Fruit fly (Drosophila melanogaster) whole organism, embryonic: ENCODE measurements around the gene edin.

Source experiments
- Abd-B ChIP-seq: fragments of 200-800 bp; sonication (Bioruptor generic); optimal IDR thresholded peaks from 2 replicates; lab custom pipeline; 2018; ENCODE audit warnings: missing biosample characterization, mild to moderate bottlenecking, missing genetic modification characterization, moderate library complexity
- Antp ChIP-seq: fragments of 200-800 bp; sonication (Bioruptor generic); optimal IDR thresholded peaks from 3 replicates; lab custom pipeline; 2016; ENCODE audit warnings: missing biosample characterization, missing genetic modification characterization
- Awh ChIP-seq: fragments of 200-800 bp; sonication (Bioruptor generic); IDR thresholded peaks from 2 replicates; pipeline ENCODE4, ENCODE4 v1.3.6; 2022; ENCODE audit warnings: missing biosample characterization, missing genetic modification characterization
- CG10267 ChIP-seq: fragments of 200-800 bp; sonication (Bioruptor generic); optimal IDR thresholded peaks from 2 replicates; lab custom pipeline; 2018; ENCODE audit warnings: missing biosample characterization, mild to moderate bottlenecking, missing genetic modification characterization, moderate library complexity
- CG10431 ChIP-seq: fragments of 200-800 bp; sonication (Bioruptor generic); optimal IDR thresholded peaks from 3 replicates; lab custom pipeline; 2018; ENCODE audit warnings: missing biosample characterization, mild to moderate bottlenecking, missing genetic modification characterization
- CG10959 ChIP-seq: fragments of 200-800 bp; sonication (Bioruptor generic); IDR thresholded peaks from 2 replicates; pipeline ENCODE4 v1.3.6; 2022; ENCODE audit warnings: missing biosample characterization, missing genetic modification characterization
- CG12769 ChIP-seq: fragments of 200-800 bp; sonication (Bioruptor generic); optimal IDR thresholded peaks from 2 replicates; lab custom pipeline; 2019; ENCODE audit warnings: missing biosample characterization, mild to moderate bottlenecking, missing genetic modification characterization, moderate library complexity
- CG14860 ChIP-seq: fragments of 200-800 bp; sonication (Bioruptor generic); IDR thresholded peaks from 3 replicates; pipeline ENCODE4 v1.3.6; 2022; ENCODE audit warnings: missing biosample characterization, missing genetic modification characterization; ENCODE audit not compliant: partially characterized antibody
- CG18262 ChIP-seq: fragments of 200-800 bp; optimal IDR thresholded peaks from 3 replicates; lab custom pipeline; 2019; ENCODE audit warnings: missing biosample characterization, mild to moderate bottlenecking, missing genetic modification characterization, moderate library complexity
- CG2120 ChIP-seq: fragments of 200-800 bp; sonication (Bioruptor generic); optimal IDR thresholded peaks from 3 replicates; lab custom pipeline; 2016; ENCODE audit warnings: missing biosample characterization, missing genetic modification characterization
- CG3065 ChIP-seq: fragments of 200-800 bp; sonication (Bioruptor generic); optimal IDR thresholded peaks from 2 replicates; lab custom pipeline; 2016; ENCODE audit warnings: missing biosample characterization, missing genetic modification characterization
- CG34422 ChIP-seq: fragments of 200-800 bp; sonication (Bioruptor generic); IDR thresholded peaks from 3 replicates; pipeline ENCODE4 v1.3.6; 2022; ENCODE audit warnings: missing biosample characterization, missing genetic modification characterization
- CG4424 ChIP-seq: fragments of 200-800 bp; sonication (Bioruptor generic); optimal IDR thresholded peaks from 3 replicates; lab custom pipeline; 2016; ENCODE audit warnings: missing biosample characterization, missing genetic modification characterization
- CG4730 ChIP-seq: fragments of 200-800 bp; sonication (Bioruptor generic); IDR thresholded peaks from 2 replicates; pipeline ENCODE4 v1.3.6; 2022; ENCODE audit warnings: missing biosample characterization, missing genetic modification characterization
- CG7357 ChIP-seq: fragments of 200-800 bp; sonication (Bioruptor generic); IDR thresholded peaks from 3 replicates; pipeline ENCODE4 v1.3.6; 2022; ENCODE audit warnings: missing biosample characterization, missing genetic modification characterization
- CG7928 ChIP-seq: fragments of 200-800 bp; sonication (Bioruptor generic); optimal IDR thresholded peaks from 2 replicates; lab custom pipeline; 2017; ENCODE audit warnings: missing biosample characterization, mild to moderate bottlenecking, missing genetic modification characterization
- CG9932 ChIP-seq: fragments of 200-800 bp; sonication (Bioruptor generic); IDR thresholded peaks from 2 replicates; pipeline ENCODE4 v1.3.6; 2022; ENCODE audit warnings: missing biosample characterization, missing genetic modification characterization
- Camta ChIP-seq: fragments of 200-800 bp; sonication (Bioruptor generic); optimal IDR thresholded peaks from 2 replicates; lab custom pipeline; 2016; ENCODE audit warnings: missing biosample characterization, missing genetic modification characterization
- D ChIP-seq, 2 experiments: fragments of 200-800 bp in 1 of 2; fragments of >200 bp in 1 of 2; sonication (Bioruptor generic) in 1 of 2; optimal IDR thresholded peaks; 2 replicates in 1 of 2; 3 replicates in 1 of 2; lab custom pipeline; 2017; ENCODE audit warnings: mild to moderate bottlenecking in 1 of 2, missing biosample characterization in 1 of 2, missing genetic modification characterization in 1 of 2, missing genetic modification reagents in 1 of 2
- Dip2 ChIP-seq: fragments of 200-800 bp; sonication (Bioruptor generic); IDR thresholded peaks from 2 replicates; pipeline ENCODE4 v1.3.6; 2022; ENCODE audit warnings: missing biosample characterization, missing genetic modification characterization
- Dll ChIP-seq: fragments of 200-800 bp; sonication (Bioruptor generic); IDR thresholded peaks from 4 replicates; pipeline ENCODE4 v1.3.6; 2022; ENCODE audit warnings: missing biosample characterization, missing genetic modification characterization; ENCODE audit not compliant: partially characterized antibody
- Fer2 ChIP-seq: fragments of 200-800 bp; sonication (Bioruptor generic); optimal IDR thresholded peaks from 2 replicates; lab custom pipeline; 2018; ENCODE audit warnings: missing biosample characterization, mild to moderate bottlenecking, missing genetic modification characterization, moderate library complexity
- GATAe ChIP-seq: fragments of 200-800 bp; sonication (Bioruptor generic); conservative IDR thresholded peaks from 2 replicates; pipeline ENCODE4 v1.3.6; 2022; ENCODE audit warnings: missing biosample characterization, missing genetic modification characterization
- HmgD ChIP-seq: fragments of 200-800 bp; sonication (Bioruptor generic); optimal IDR thresholded peaks from 3 replicates; lab custom pipeline; 2016; ENCODE audit warnings: missing biosample characterization, missing genetic modification characterization
- Hr3 ChIP-seq: fragments of 200-800 bp; sonication (Bioruptor generic); optimal IDR thresholded peaks from 3 replicates; lab custom pipeline; 2016; ENCODE audit warnings: missing biosample characterization, missing genetic modification characterization
- Hr78 ChIP-seq, 2 experiments: fragments of 200-800 bp in 1 of 2; fragments of >200 bp in 1 of 2; sonication (Bioruptor generic) in 1 of 2; optimal IDR thresholded peaks; 2 replicates each; lab custom pipeline; 2017 to 2019; ENCODE audit warnings: missing biosample characterization in 2 of 2, missing genetic modification characterization in 2 of 2, mild to moderate bottlenecking in 1 of 2, moderate library complexity in 1 of 2
- Jarid2 ChIP-seq: fragments of 200-800 bp; sonication (Bioruptor generic); optimal IDR thresholded peaks from 3 replicates; lab custom pipeline; 2017; ENCODE audit warnings: mild to moderate bottlenecking, missing biosample characterization, missing genetic modification reagents, missing genetic modification characterization
- Med ChIP-seq: fragments of 200-800 bp; sonication (Bioruptor generic); peaks from one replicate; lab custom pipeline; 2016; ENCODE audit warnings: missing biosample characterization, missing genetic modification characterization, mild to moderate bottlenecking, inconsistent platforms, moderate library complexity
- NK7.1 ChIP-seq: fragments of 200-800 bp; sonication (Bioruptor generic); optimal IDR thresholded peaks from 3 replicates; lab custom pipeline; 2016; ENCODE audit warnings: missing biosample characterization, missing genetic modification characterization
- Nf-YB ChIP-seq: fragments of 200-800 bp; sonication (Bioruptor generic); optimal IDR thresholded peaks from 3 replicates; lab custom pipeline; 2019; ENCODE audit warnings: missing biosample characterization, mild to moderate bottlenecking, missing genetic modification characterization, moderate library complexity
- Nf-YC ChIP-seq: fragments of 200-800 bp; optimal IDR thresholded peaks from 3 replicates; lab custom pipeline; 2019; ENCODE audit warnings: missing biosample characterization, mild to moderate bottlenecking, missing genetic modification characterization, moderate library complexity
- Oaz ChIP-seq: fragments of 200-800 bp; sonication (Bioruptor generic); IDR thresholded peaks from 2 replicates; pipeline ENCODE4 v1.3.6; 2022; ENCODE audit warnings: missing biosample characterization, missing genetic modification characterization
- Oli ChIP-seq: fragments of 200-800 bp; sonication (Bioruptor generic); optimal IDR thresholded peaks from 2 replicates; lab custom pipeline; 2018; ENCODE audit warnings: missing biosample characterization, mild to moderate bottlenecking, missing genetic modification characterization, moderate library complexity
- Pdp1 ChIP-seq, 2 experiments: fragments of 200-800 bp; sonication (Bioruptor generic); optimal IDR thresholded peaks; 3 replicates each; lab custom pipeline; 2016; ENCODE audit warnings: missing biosample characterization in 2 of 2, missing genetic modification characterization in 2 of 2, mild to moderate bottlenecking in 1 of 2, moderate library complexity in 1 of 2
- Rx ChIP-seq: fragments of 200-800 bp; sonication (Bioruptor generic); IDR thresholded peaks from 2 replicates; pipeline ENCODE4 v1.3.6; 2022; ENCODE audit warnings: missing biosample characterization, missing genetic modification characterization
- Ssrp ChIP-seq: fragments of 200-800 bp; sonication (Bioruptor generic); optimal IDR thresholded peaks from 2 replicates; lab custom pipeline; 2018; ENCODE audit warnings: missing biosample characterization, mild to moderate bottlenecking, missing genetic modification characterization, moderate library complexity
- bab2 ChIP-seq: fragments of 200-800 bp; sonication (Bioruptor generic); optimal IDR thresholded peaks from 2 replicates; lab custom pipeline; 2016; ENCODE audit warnings: missing biosample characterization, missing genetic modification characterization
- chn ChIP-seq: fragments of 200-800 bp; sonication (Bioruptor generic); optimal IDR thresholded peaks from 2 replicates; lab custom pipeline; 2016; ENCODE audit warnings: missing biosample characterization, missing genetic modification characterization
- danr ChIP-seq: fragments of 200-800 bp; sonication (Bioruptor generic); IDR thresholded peaks from 2 replicates; pipeline ENCODE4 v1.3.6; 2022; ENCODE audit warnings: missing biosample characterization, missing genetic modification characterization
- ewg ChIP-seq: fragments of 200-800 bp; sonication (Bioruptor generic); optimal IDR thresholded peaks from 3 replicates; lab custom pipeline; 2017; ENCODE audit warnings: mild to moderate bottlenecking, missing biosample characterization, missing genetic modification reagents, missing genetic modification characterization
- gem ChIP-seq: fragments of 200-800 bp; sonication (Bioruptor generic); optimal IDR thresholded peaks from 2 replicates; lab custom pipeline; 2019; ENCODE audit warnings: missing biosample characterization, mild to moderate bottlenecking, missing genetic modification characterization, moderate library complexity
- ham ChIP-seq: fragments of 200-800 bp; sonication (Bioruptor generic); IDR thresholded peaks from 2 replicates; pipeline ENCODE4 v1.3.6; 2022; ENCODE audit warnings: missing biosample characterization, missing genetic modification characterization
- jigr1 ChIP-seq: fragments of 200-800 bp; sonication (Bioruptor generic); IDR thresholded peaks from 3 replicates; pipeline ENCODE4 v1.3.6; 2022; ENCODE audit warnings: missing biosample characterization, missing genetic modification characterization
- klu ChIP-seq: fragments of 200-800 bp; sonication (Bioruptor generic); IDR thresholded peaks from 2 replicates; pipeline ENCODE4 v1.3.6; 2022; ENCODE audit warnings: missing biosample characterization, missing genetic modification characterization
- pita ChIP-seq: fragments of 200-800 bp; sonication (Bioruptor generic); optimal IDR thresholded peaks from 2 replicates; lab custom pipeline; 2017; ENCODE audit warnings: missing biosample characterization, mild to moderate bottlenecking, missing genetic modification characterization
- salm ChIP-seq: fragments of 200-800 bp; sonication (Bioruptor generic); optimal IDR thresholded peaks from 2 replicates; lab custom pipeline; 2018; ENCODE audit warnings: missing biosample characterization, mild to moderate bottlenecking, missing genetic modification characterization
- slou ChIP-seq: fragments of 200-800 bp; sonication (Bioruptor generic); optimal IDR thresholded peaks from 3 replicates; lab custom pipeline; 2016; ENCODE audit warnings: missing biosample characterization, missing genetic modification characterization
- tgo ChIP-seq: fragments of 200-800 bp; sonication (Bioruptor generic); IDR thresholded peaks from 3 replicates; pipeline ENCODE4 v1.3.6; 2022; ENCODE audit warnings: missing biosample characterization, missing genetic modification characterization

The edin gene

dm6 chr3L:17493807-17494404 lies 774 bp upstream of the edin start (continued):
- TF ChIP-seq slou (GFP tag; lab: Kevin White, UChicago) (no peak), CG7357 (GFP tag; lab: Robert Waterston, UW) (no peak), Hr78 (GFP tag; optimal IDR thresholded peaks at IDR 0.05; lab: Kevin White, UChicago) (peak in 1 of 2 experiments; percentile 7), HmgD (GFP tag; lab: Kevin White, UChicago) (no peak), Dll (GFP tag; lab: Robert Waterston, UW) (no peak), CG12769 (tag; lab: Kevin White, UChicago) (peak; percentile 3), Pdp1 (GFP tag; optimal IDR thresholded peaks at IDR 0.05; lab: Kevin White, UChicago) (peak in 1 of 2 experiments; percentile 50), NK7.1 (no peak), salm (no peak), Fer2 (tag; lab: Kevin White, UChicago) (no peak), CG7928 (GFP tag; lab: Kevin White, UChicago) (no peak), Hr3 (no peak), CG14860 (GFP tag; lab: Robert Waterston, UW) (no peak), GATAe (GFP tag; lab: Robert Waterston, UW) (0 out of 2 replicates have a peak, but pooled peaks have one; percentile 32), Nf-YC (tag; lab: Kevin White, UChicago) (no peak), Awh (GFP tag; lab: Robert Waterston, UW) (peak; percentile 61), Antp (GFP tag; lab: Kevin White, UChicago) (no peak)

DNA sequence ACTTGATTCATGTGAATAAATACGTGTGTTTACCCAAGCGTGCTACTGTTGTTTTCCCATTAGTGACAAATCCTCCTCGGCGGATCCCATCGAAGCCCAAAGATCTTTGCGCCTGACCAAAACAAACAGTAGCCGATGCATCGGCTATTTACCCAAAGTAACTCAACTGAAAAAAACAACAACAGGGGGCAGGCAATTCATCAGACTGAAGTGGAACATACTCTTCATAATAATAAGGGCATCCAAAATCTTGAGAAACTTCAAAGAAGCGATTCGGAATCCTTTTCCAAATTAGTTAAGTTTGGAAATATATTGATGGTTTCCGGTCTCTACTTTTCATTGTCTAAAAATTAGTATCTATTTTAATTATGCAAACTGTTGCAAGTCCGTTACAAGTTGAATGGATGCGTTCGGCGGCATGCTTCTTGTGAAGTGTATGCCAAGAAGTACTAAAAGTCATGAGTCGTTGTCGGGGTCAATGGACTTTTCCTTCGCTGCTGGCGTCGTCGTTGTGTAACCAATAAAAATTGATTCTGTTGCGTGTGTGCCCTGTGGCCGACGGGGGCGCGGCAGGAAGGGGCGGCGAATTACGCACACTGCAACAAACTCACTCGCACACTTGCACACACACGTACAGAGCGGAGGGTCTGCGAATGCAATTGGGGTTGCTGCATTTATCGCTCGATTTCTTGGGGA lies 734 bp downstream of the edin start:
- TF ChIP-seq CG34422 (GFP tag; lab: Robert Waterston, UW) (no peak), Oaz (GFP tag; lab: Robert Waterston, UW) (no peak), D (optimal IDR thresholded peaks at IDR 0.05; lab: Kevin White, UChicago) (no peak), D (GFP tag; optimal IDR thresholded peaks at IDR 0.05; lab: Kevin White, UChicago) (peak; percentile 16), CG4424 (GFP tag; lab: Kevin White, UChicago) (peak; percentile 25), chn (GFP tag; lab: Kevin White, UChicago) (no peak), ewg (GFP tag; lab: Kevin White, UChicago) (peak; percentile 17), danr (GFP tag; lab: Robert Waterston, UW) (0 out of 2 replicates have a peak, but pooled peaks have one; percentile 15), tgo (GFP tag; lab: Robert Waterston, UW) (no peak), pita (GFP tag; lab: Kevin White, UChicago) (no peak), jigr1 (GFP tag; lab: Robert Waterston, UW) (no peak), bab2 (GFP tag; lab: Kevin White, UChicago) (no peak), Ssrp (tag; lab: Kevin White, UChicago) (peak; percentile 41), Dip2 (GFP tag; lab: Robert Waterston, UW) (no peak), gem (tag; lab: Kevin White, UChicago) (peak; percentile 47), Camta (GFP tag; lab: Kevin White, UChicago) (peak; percentile 0), ham (no peak), Med (GFP tag; lab: Kevin White, UChicago) (peak; percentile 66), klu (GFP tag; lab: Robert Waterston, UW) (no peak), CG10267 (tag; lab: Kevin White, UChicago) (peak; percentile 35), Nf-YB (peak; percentile 40), Oli (peak; percentile 44), CG18262 (peak; percentile 67), Jarid2 (GFP tag; lab: Kevin White, UChicago) (no peak), Abd-B (peak; percentile 42), CG9932 (GFP tag; lab: Robert Waterston, UW) (no peak), CG10431 (no peak), CG2120 (GFP tag; lab: Kevin White, UChicago) (no peak), CG10959 (GFP tag; lab: Robert Waterston, UW) (no peak), CG3065 (GFP tag; lab: Kevin White, UChicago) (no peak), Rx (no peak), CG4730 (no peak)
